Fruit fly (Drosophila melanogaster) whole organism, pupa: ENCODE measurements around the gene CG14073.

Experiments
- CG14655 ChIP-seq: fragments of 200-800 bp; sonication (Bioruptor generic); optimal IDR thresholded peaks from 3 replicates; lab custom pipeline; 2017; ENCODE audit warnings: mild to moderate bottlenecking, missing biosample characterization, missing genetic modification reagents, missing genetic modification characterization
- CG17806 ChIP-seq: fragments of 200-800 bp; sonication (Bioruptor generic); optimal IDR thresholded peaks from 2 replicates; lab custom pipeline; 2018; ENCODE audit warnings: missing biosample characterization, mild to moderate bottlenecking, missing genetic modification characterization, moderate library complexity
- CG32121 ChIP-seq: fragments of 200-800 bp; sonication (Bioruptor generic); IDR thresholded peaks from 2 replicates; pipeline ENCODE4 v1.3.6; 2022; ENCODE audit warnings: missing biosample characterization, missing genetic modification characterization
- CG4496 ChIP-seq: fragments of 200-800 bp; sonication (Bioruptor generic); IDR thresholded peaks from 3 replicates; pipeline ENCODE4 v1.3.6; 2022; ENCODE audit warnings: missing biosample characterization, missing genetic modification characterization
- CG9948 ChIP-seq: fragments of 200-800 bp; sonication (Bioruptor generic); optimal IDR thresholded peaks from 2 replicates; lab custom pipeline; 2018; ENCODE audit warnings: missing biosample characterization, mild to moderate bottlenecking, missing genetic modification characterization, moderate library complexity
- EcR ChIP-seq: fragments of 200-800 bp; sonication (Bioruptor generic); optimal IDR thresholded peaks from 3 replicates; lab custom pipeline; 2019; ENCODE audit warnings: missing biosample characterization, missing genetic modification characterization, mild to moderate bottlenecking, moderate library complexity, missing genetic modification reagents
- Snoo ChIP-seq: fragments of 200-800 bp; sonication (Bioruptor generic); optimal IDR thresholded peaks from 3 replicates; lab custom pipeline; 2017; ENCODE audit warnings: missing biosample characterization, mild to moderate bottlenecking, missing genetic modification characterization, inconsistent platforms
- gl ChIP-seq: fragments of 200-800 bp; sonication (Bioruptor generic); optimal IDR thresholded peaks from 2 replicates; lab custom pipeline; 2018; ENCODE audit warnings: missing biosample characterization, mild to moderate bottlenecking, missing genetic modification characterization
- rn ChIP-seq: fragments of 200-800 bp; sonication (Bioruptor generic); IDR thresholded peaks from 2 replicates; pipeline ENCODE4 v1.3.6; 2022; ENCODE audit warnings: missing biosample characterization, missing genetic modification characterization

dm6 chr3L:18846233-18846271, 25.6 kb upstream of the CG14073 start, which contains the start of gene Indy:
- TF ChIP-seq CG4496 (GFP tag; lab: Robert Waterston, UW) (no peak), EcR (GFP tag; lab: Kevin White, UChicago) (no peak), CG17806 (tag; lab: Kevin White, UChicago) (no peak), rn (no peak), Snoo (tag; lab: Kevin White, UChicago) (no peak), gl (tag; lab: Kevin White, UChicago) (no peak), CG14655 (no peak), CG32121 (GFP tag; lab: Robert Waterston, UW) (no peak), CG9948 (tag; lab: Kevin White, UChicago) (no peak)
